Worm (Caenorhabditis elegans) whole organism, L4 larva: Measurements from ENCODE around the gene ceh-28.

Experiments used
- F37D6.2 ChIP-seq: sonication (generic microtip); optimal IDR thresholded peaks from 2 replicates; lab custom pipeline; 2016; ENCODE audit warnings: mild to moderate bottlenecking, missing genetic modification characterization, missing compliant biosample characterization
- F49E8.2 ChIP-seq: sonication (generic microtip); optimal IDR thresholded peaks from 2 replicates; lab custom pipeline; 2016; ENCODE audit warnings: missing compliant biosample characterization, mild to moderate bottlenecking, missing genetic modification characterization, borderline replicate concordance
- R02D3.7 ChIP-seq: fragments of 150-350 bp; sonication (generic microtip); optimal IDR thresholded peaks from 3 replicates; lab custom pipeline; 2014; ENCODE audit warnings: missing biosample characterization, missing genetic modification characterization
- T26A8.4 ChIP-seq: fragments of 200-800 bp; sonication (Bioruptor generic); IDR thresholded peaks from 2 replicates; pipeline ENCODE4 v1.3.6; 2022; ENCODE audit warnings: missing genetic modification characterization, missing compliant biosample characterization
- Y48G9A.11 ChIP-seq: fragments of 200-800 bp; sonication (Bioruptor generic); IDR thresholded peaks from 2 replicates; pipeline ENCODE4 v1.3.6; 2022; ENCODE audit warnings: missing genetic modification reagents, missing genetic modification characterization, missing compliant biosample characterization
- aha-1 ChIP-seq: fragments of 150-350 bp; peaks from one replicate; lab custom pipeline; 2014; ENCODE audit warnings: missing biosample characterization, missing genetic modification characterization
- arid-1 ChIP-seq: fragments of 200-800 bp; sonication (Bioruptor generic); conservative IDR thresholded peaks from 2 replicates; pipeline ENCODE4 v1.3.6; 2022; ENCODE audit warnings: missing genetic modification reagents, missing genetic modification characterization, missing compliant biosample characterization
- ceh-32 ChIP-seq: sonication (generic microtip); optimal IDR thresholded peaks from 2 replicates; lab custom pipeline; 2016; ENCODE audit warnings: mild to moderate bottlenecking, missing genetic modification characterization, missing compliant biosample characterization; ENCODE audit not compliant: poor library complexity
- ceh-44 ChIP-seq: fragments of 200-800 bp; sonication (Bioruptor generic); IDR thresholded peaks from 2 replicates; pipeline ENCODE4 v1.3.6; 2022; ENCODE audit warnings: missing genetic modification reagents, missing genetic modification characterization, missing compliant biosample characterization
- ces-1 ChIP-seq: fragments of 150-350 bp; sonication (generic microtip); optimal IDR thresholded peaks from 4 replicates; lab custom pipeline; 2014; ENCODE audit warnings: missing biosample characterization, missing genetic modification reagents, missing genetic modification characterization
- ctbp-1 ChIP-seq: fragments of 200-800 bp; sonication (Bioruptor generic); IDR thresholded peaks from 2 replicates; pipeline ENCODE4 v1.3.6; 2022; ENCODE audit warnings: missing genetic modification reagents, missing genetic modification characterization, missing compliant biosample characterization
- dmd-8 ChIP-seq: fragments of 200-800 bp; sonication (Bioruptor generic); IDR thresholded peaks from 2 replicates; pipeline ENCODE4 v1.3.6; 2022; ENCODE audit warnings: missing genetic modification characterization, missing compliant biosample characterization
- dmd-9 ChIP-seq: fragments of 200-800 bp; sonication (Bioruptor generic); IDR thresholded peaks from 2 replicates; pipeline ENCODE4 v1.3.6; 2022; ENCODE audit warnings: missing genetic modification reagents, missing genetic modification characterization, missing compliant biosample characterization
- dpl-1 ChIP-seq: fragments of 150-350 bp; optimal IDR thresholded peaks from 2 replicates; lab custom pipeline; 2014; ENCODE audit warnings: missing biosample characterization, missing genetic modification reagents, missing genetic modification characterization
- egl-27 ChIP-seq: sonication (generic microtip); optimal IDR thresholded peaks from 3 replicates; lab custom pipeline; 2017; ENCODE audit warnings: missing biosample characterization, missing genetic modification reagents, missing genetic modification characterization
- egl-43 ChIP-seq: fragments of 200-800 bp; sonication (Bioruptor generic); IDR thresholded peaks from 2 replicates; pipeline ENCODE4 v1.3.6; 2022; ENCODE audit warnings: missing genetic modification reagents, missing genetic modification characterization, missing compliant biosample characterization
- fkh-10 ChIP-seq: fragments of 150-350 bp; optimal IDR thresholded peaks from 2 replicates; lab custom pipeline; 2014; ENCODE audit warnings: missing biosample characterization, missing genetic modification reagents, missing genetic modification characterization
- fos-1 ChIP-seq: fragments of 150-350 bp; optimal IDR thresholded peaks from 2 replicates; lab custom pipeline; 2014; ENCODE audit warnings: missing biosample characterization, missing genetic modification characterization
- gei-8 ChIP-seq: fragments of 200-800 bp; sonication (Bioruptor generic); optimal IDR thresholded peaks from 2 replicates; lab custom pipeline; 2018; ENCODE audit warnings: mild to moderate bottlenecking, missing genetic modification characterization, missing compliant biosample characterization
- hlh-11 ChIP-seq: fragments of 200-800 bp; sonication (Bioruptor generic); optimal IDR thresholded peaks from 2 replicates; lab custom pipeline; 2018; ENCODE audit warnings: mild to moderate bottlenecking, missing genetic modification characterization, missing compliant biosample characterization
- hlh-30 ChIP-seq: sonication (generic microtip); optimal IDR thresholded peaks from 2 replicates; lab custom pipeline; 2017; ENCODE audit warnings: antibody characterized with exemption, mild to moderate bottlenecking, missing genetic modification characterization, missing compliant biosample characterization; ENCODE audit not compliant: insufficient read depth
- jun-1 ChIP-seq: fragments of 150-350 bp; optimal IDR thresholded peaks from 2 replicates; lab custom pipeline; 2014; ENCODE audit warnings: missing biosample characterization, missing genetic modification reagents, missing genetic modification characterization
- lin-13 ChIP-seq: fragments of 150-350 bp; optimal IDR thresholded peaks from 2 replicates; lab custom pipeline; 2014; ENCODE audit warnings: missing biosample characterization, missing genetic modification reagents, missing genetic modification characterization
- lin-15B ChIP-seq: fragments of 150-350 bp; sonication (generic microtip); optimal IDR thresholded peaks from 3 replicates; lab custom pipeline; 2014; ENCODE audit warnings: missing biosample characterization, missing genetic modification characterization
- lin-29 ChIP-seq: fragments of 200-800 bp; sonication (Bioruptor generic); IDR thresholded peaks from 2 replicates; pipeline ENCODE4 v1.3.6; 2022; ENCODE audit warnings: missing genetic modification reagents, missing genetic modification characterization, missing compliant biosample characterization
- lin-38 ChIP-seq: fragments of 200-800 bp; sonication (Bioruptor generic); IDR thresholded peaks from 2 replicates; pipeline ENCODE4 v1.3.6; 2022; ENCODE audit warnings: missing genetic modification reagents, missing genetic modification characterization, missing compliant biosample characterization
- madf-9 ChIP-seq: fragments of 200-800 bp; sonication (Bioruptor generic); conservative IDR thresholded peaks from 2 replicates; pipeline ENCODE4 v1.3.6; 2022; ENCODE audit warnings: missing genetic modification reagents, missing genetic modification characterization, missing compliant biosample characterization
- mdl-1 ChIP-seq, 2 experiments: fragments of 150-350 bp in 1 of 2; sonication (generic microtip) in 1 of 2; optimal IDR thresholded peaks; 2 replicates each; lab custom pipeline; 2014 to 2017; ENCODE audit warnings: missing biosample characterization in 2 of 2, missing genetic modification characterization in 2 of 2
- mep-1 ChIP-seq: fragments of 150-350 bp; sonication (generic microtip); optimal IDR thresholded peaks from 3 replicates; lab custom pipeline; 2014; ENCODE audit warnings: missing biosample characterization, missing genetic modification characterization
- mxl-3 ChIP-seq: fragments of 200-800 bp; sonication (Bioruptor generic); optimal IDR thresholded peaks from 2 replicates; lab custom pipeline; 2018; ENCODE audit warnings: mild to moderate bottlenecking, missing genetic modification characterization, missing compliant biosample characterization
- nhr-102 ChIP-seq: sonication (generic microtip); optimal IDR thresholded peaks from 2 replicates; lab custom pipeline; 2016; ENCODE audit warnings: mild to moderate bottlenecking, missing genetic modification characterization, moderate library complexity, missing compliant biosample characterization
- nhr-11 ChIP-seq: fragments of 150-350 bp; optimal IDR thresholded peaks from 2 replicates; lab custom pipeline; 2014; ENCODE audit warnings: missing biosample characterization, missing genetic modification characterization
- nhr-42 ChIP-seq: fragments of 200-800 bp; sonication (Bioruptor generic); IDR thresholded peaks from 2 replicates; pipeline ENCODE4 v1.3.6; 2022; ENCODE audit warnings: missing genetic modification characterization, missing compliant biosample characterization
- nhr-48 ChIP-seq: sonication (generic microtip); optimal IDR thresholded peaks from 2 replicates; lab custom pipeline; 2016; ENCODE audit warnings: mild to moderate bottlenecking, missing genetic modification characterization, missing compliant biosample characterization
- nhr-6 ChIP-seq: fragments of 150-350 bp; optimal IDR thresholded peaks from 2 replicates; lab custom pipeline; 2014; ENCODE audit warnings: missing biosample characterization, missing genetic modification characterization
- nhr-77 ChIP-seq: fragments of 150-350 bp; optimal IDR thresholded peaks from 2 replicates; lab custom pipeline; 2014; ENCODE audit warnings: missing biosample characterization, missing genetic modification characterization
- pha-4 ChIP-seq, 2 experiments: fragments of 150-350 bp in 1 of 2; fragments of 200-800 bp in 1 of 2; sonication (Bioruptor generic) in 1 of 2; IDR thresholded peaks in 1 of 2; optimal IDR thresholded peaks in 1 of 2; 2 replicates each; pipeline versions ENCODE4 v1.3.6 to Lab custom; 2014 to 2022; ENCODE audit warnings: missing genetic modification characterization in 2 of 2, missing genetic modification reagents in 2 of 2, missing biosample characterization in 1 of 2, missing compliant biosample characterization in 1 of 2
- pqm-1 ChIP-seq: sonication (generic microtip); optimal IDR thresholded peaks from 2 replicates; lab custom pipeline; 2017; ENCODE audit warnings: missing biosample characterization, missing genetic modification characterization
- saeg-2 ChIP-seq: fragments of 200-800 bp; sonication (Bioruptor generic); IDR thresholded peaks from 2 replicates; pipeline ENCODE4 v1.3.6; 2022; ENCODE audit warnings: missing genetic modification reagents, missing genetic modification characterization, missing compliant biosample characterization
- spr-1 ChIP-seq: sonication (generic microtip); optimal IDR thresholded peaks from 2 replicates; lab custom pipeline; 2016; ENCODE audit warnings: mild to moderate bottlenecking, missing genetic modification characterization, missing compliant biosample characterization
- spr-3 ChIP-seq: fragments of 200-800 bp; sonication (Bioruptor generic); optimal IDR thresholded peaks from 2 replicates; lab custom pipeline; 2018; ENCODE audit warnings: mild to moderate bottlenecking, missing genetic modification characterization, missing compliant biosample characterization
- tag-97 ChIP-seq: fragments of 200-800 bp; sonication (Bioruptor generic); IDR thresholded peaks from 2 replicates; pipeline ENCODE4 v1.3.6; 2022; ENCODE audit warnings: missing genetic modification characterization, missing compliant biosample characterization
- tra-1 ChIP-seq: fragments of 200-800 bp; sonication (Bioruptor generic); IDR thresholded peaks from 2 replicates; pipeline ENCODE4 v1.3.6; 2022; ENCODE audit warnings: missing genetic modification reagents, missing genetic modification characterization, missing compliant biosample characterization
- unc-130 ChIP-seq: sonication (generic microtip); optimal IDR thresholded peaks from 2 replicates; lab custom pipeline; 2016; ENCODE audit warnings: missing genetic modification reagents, missing genetic modification characterization, missing compliant biosample characterization
- zfp-3 ChIP-seq: fragments of 200-800 bp; sonication (Bioruptor generic); conservative IDR thresholded peaks from 2 replicates; pipeline ENCODE4 v1.3.6; 2022; ENCODE audit warnings: missing genetic modification reagents, missing genetic modification characterization, missing compliant biosample characterization
- zip-2 ChIP-seq: fragments of 150-350 bp; optimal IDR thresholded peaks from 2 replicates; lab custom pipeline; 2014; ENCODE audit warnings: missing biosample characterization, missing genetic modification characterization
- ztf-7 ChIP-seq: fragments of 150-350 bp; optimal IDR thresholded peaks from 2 replicates; lab custom pipeline; 2014; ENCODE audit warnings: missing biosample characterization, missing genetic modification characterization

The ceh-28 gene

ce11 chrX:13038791-13039190 is 35.7 kb upstream of the ceh-28 start (continued):
- TF ChIP-seq hlh-11 (tag; lab: Kevin White, UChicago) (no peak), arid-1 (GFP tag; lab: Robert Waterston, UW) (peak; percentile 83), mxl-3 (peak; percentile 32), spr-3 (GFP tag; lab: Kevin White, UChicago) (peak; percentile 12), madf-9 (GFP tag; lab: Robert Waterston, UW) (no peak), nhr-6 (tag; lab: Kevin White, UChicago) (no peak), R02D3.7 (tag; lab: Kevin White, UChicago) (no peak)

- TF ChIP-seq lin-38 (GFP tag; lab: Robert Waterston, UW): no peak
- no peak for TF ChIP-seq dpl-1 (GFP tag; lab: Kevin White, UChicago)
- TF ChIP-seq nhr-11 (tag; lab: Kevin White, UChicago): no peak
- no peak for TF ChIP-seq nhr-48 (tag; lab: Kevin White, UChicago)
- TF ChIP-seq egl-27 (tag; lab: Kevin White, UChicago): no peak
- no peak for TF ChIP-seq lin-15B (tag; lab: Kevin White, UChicago)
- no peak for TF ChIP-seq T26A8.4 (GFP tag; lab: Robert Waterston, UW)
- TF ChIP-seq tag-97 (GFP tag; lab: Robert Waterston, UW): no peak
- no peak for TF ChIP-seq ctbp-1 (GFP tag; lab: Robert Waterston, UW)
- no peak for TF ChIP-seq mxl-3
- TF ChIP-seq aha-1: peak; percentile 74
- no peak for TF ChIP-seq tra-1
- no peak for TF ChIP-seq ceh-44
- TF ChIP-seq fos-1: no peak
- TF ChIP-seq hlh-30 (tag; lab: Kevin White, UChicago): peak; percentile 58
- TF ChIP-seq gei-8: no peak
These were observed 32.6 kb upstream of the ceh-28 start for ce11 chrX:13041830-13042229.

ce11 chrX:13046324-13046723 is 28.1 kb upstream of the ceh-28 start:
- peak; percentile 77 for TF ChIP-seq ztf-7 (tag; lab: Kevin White, UChicago)
- TF ChIP-seq tra-1: peak; percentile 88
- TF ChIP-seq pqm-1: peak; percentile 16
- peak; percentile 97 for TF ChIP-seq ctbp-1 (GFP tag; lab: Robert Waterston, UW)
- TF ChIP-seq mxl-3: peak; percentile 63
- peak; percentile 94 for TF ChIP-seq mep-1 (tag; lab: Kevin White, UChicago)
- TF ChIP-seq F49E8.2 (tag; lab: Kevin White, UChicago): peak; percentile 49
- peak; percentile 96; the same call in 1 of the 2 replicates for TF ChIP-seq pha-4 (GFP tag; IDR thresholded peaks at IDR 0.05; lab: Robert Waterston, UW)
- TF ChIP-seq pha-4 (tag; optimal IDR thresholded peaks at IDR 0.05; lab: Kevin White, UChicago): peak; percentile 11
- peak; percentile 79 for TF ChIP-seq nhr-11 (tag; lab: Kevin White, UChicago)
- peak; percentile 95 for TF ChIP-seq gei-8
- TF ChIP-seq fkh-10 (GFP tag; lab: Kevin White, UChicago): peak; percentile 81
- peak; percentile 80 for TF ChIP-seq zip-2 (tag; lab: Kevin White, UChicago)
- TF ChIP-seq lin-13 (GFP tag; lab: Kevin White, UChicago): peak; percentile 75
- peak; percentile 85 for TF ChIP-seq jun-1 (tag; lab: Kevin White, UChicago)
- TF ChIP-seq ces-1 (GFP tag; lab: Kevin White, UChicago): peak; percentile 35
- peak; percentile 74; the same call in 1 of the 2 replicates for TF ChIP-seq Y48G9A.11 (GFP tag; lab: Robert Waterston, UW)
- peak; percentile 75 for TF ChIP-seq spr-1 (tag; lab: Kevin White, UChicago)
- TF ChIP-seq zfp-3: peak; percentile 64; the same call in 1 of the 2 replicates
- peak; percentile 75 for TF ChIP-seq hlh-11 (tag; lab: Kevin White, UChicago)
- peak; percentile 87 for TF ChIP-seq saeg-2
- TF ChIP-seq dpl-1 (GFP tag; lab: Kevin White, UChicago): peak; percentile 32
- peak; percentile 52 for TF ChIP-seq unc-130 (GFP tag; lab: Kevin White, UChicago)
- TF ChIP-seq lin-29 (GFP tag; lab: Robert Waterston, UW): peak; percentile 75
- peak; percentile 93 for TF ChIP-seq dmd-9 (GFP tag; lab: Robert Waterston, UW)
- TF ChIP-seq nhr-102: peak; percentile 89
- TF ChIP-seq nhr-77 (tag; lab: Kevin White, UChicago): peak; percentile 66
- TF ChIP-seq mdl-1 (tag; optimal IDR thresholded peaks at IDR 0.05; lab: Kevin White, UChicago): peak; percentile 66 to 75
- TF ChIP-seq dmd-8: peak; percentile 95
- peak; percentile 99 for TF ChIP-seq egl-43 (GFP tag; lab: Robert Waterston, UW)
- TF ChIP-seq F37D6.2: peak; percentile 85
- TF ChIP-seq arid-1 (GFP tag; lab: Robert Waterston, UW): peak; percentile 95
- TF ChIP-seq nhr-42 (GFP tag; lab: Robert Waterston, UW): peak; percentile 93
- TF ChIP-seq ceh-32 (tag; lab: Kevin White, UChicago): peak; percentile 35
